Fruit fly (Drosophila melanogaster): ENCODE data around the gene yellow-e.
A peak's percentile ranks its signal among the peaks of the same experiment; 100 is the strongest.

Gene yellow-e

DNA sequence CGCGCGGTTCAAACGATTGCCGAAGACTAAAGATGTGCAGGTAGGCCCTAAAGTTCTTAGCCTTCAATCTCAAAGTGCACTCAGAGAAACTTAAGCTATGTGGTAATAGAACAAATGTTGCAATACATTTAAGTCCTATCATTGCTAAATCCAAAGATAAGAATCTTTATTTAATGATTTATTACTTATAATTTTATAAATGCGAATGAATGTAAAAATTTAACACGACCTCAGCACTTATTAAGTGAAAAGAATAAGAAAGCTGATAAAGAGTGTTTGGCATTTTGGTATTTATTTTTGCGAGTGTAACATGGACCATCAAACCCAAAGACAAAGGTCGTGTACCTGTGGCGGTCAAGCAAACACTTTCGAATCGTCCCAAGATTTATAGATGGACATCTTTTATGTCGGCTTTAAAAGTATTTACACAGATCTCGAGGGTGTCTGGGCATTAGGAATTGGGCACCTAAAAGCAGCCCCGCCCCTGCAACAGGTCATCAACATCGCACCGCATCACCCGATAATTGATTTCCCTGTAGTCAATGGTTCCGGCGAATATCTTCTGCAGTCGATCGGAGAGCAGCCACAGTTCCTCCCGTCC, 10.1 kb downstream of the yellow-e start, which contains the start of gene yellow-e3:
yellow-e3 (minus strand) TSS at position 30 of the 601 bp plus-strand sequence.
- TF ChIP-seq Met (GFP tag; optimal IDR thresholded peaks at IDR 0.05) (no peak), achi (GFP tag; optimal IDR thresholded peaks at IDR 0.05) (no peak), CG4318 (GFP tag; optimal IDR thresholded peaks at IDR 0.05) (no peak), Ets96B (tag; optimal IDR thresholded peaks at IDR 0.05) (no peak), lz (GFP tag; optimal IDR thresholded peaks at IDR 0.05) (no peak), Blimp-1 (GFP tag; optimal IDR thresholded peaks at IDR 0.05) (no peak)

dm6 chr3R:13403032-13403459, 12.0 kb downstream of the yellow-e start, which contains the start of gene Dpm3:
TSS of gene Dpm3 (minus strand) at chr3R:13403051.
- TF ChIP-seq eg (GFP tag; IDR thresholded peaks at IDR 0.05) = no peak
- no peak for TF ChIP-seq CG6792 (GFP tag; optimal IDR thresholded peaks at IDR 0.05)
- TF ChIP-seq lz (GFP tag; optimal IDR thresholded peaks at IDR 0.05) = peak; percentile 3
- TF ChIP-seq CG3032 (tag; optimal IDR thresholded peaks at IDR 0.05) = peak; percentile 24
- TF ChIP-seq Hr39 (GFP tag; optimal IDR thresholded peaks at IDR 0.05) = peak; percentile 13
- no peak for TF ChIP-seq CG31627 (GFP tag; optimal IDR thresholded peaks at IDR 0.05)
- no peak for TF ChIP-seq Ets96B (tag; optimal IDR thresholded peaks at IDR 0.05)
- TF ChIP-seq esn (GFP tag; optimal IDR thresholded peaks at IDR 0.05) = no peak
- TF ChIP-seq fkh (GFP tag; optimal IDR thresholded peaks at IDR 0.05) = peak; percentile 98

dm6 chr3R:13401722-13402296, 13.3 kb downstream of the yellow-e start, which contains the start of gene GILT1:
TSS of gene GILT1 (minus strand) at chr3R:13401862.
- TF ChIP-seq CG4318 (GFP tag; optimal IDR thresholded peaks at IDR 0.05) (no peak), Hr38 (GFP tag; optimal IDR thresholded peaks at IDR 0.05) (no peak), CG8119 (GFP tag; IDR thresholded peaks at IDR 0.05) (no peak), fkh (GFP tag; optimal IDR thresholded peaks at IDR 0.05) (peak; percentile 11), dsx (GFP tag; optimal IDR thresholded peaks at IDR 0.05; ENCODE audit: poor library complexity, severe bottlenecking) (no peak), CG3919 (GFP tag; optimal IDR thresholded peaks at IDR 0.05) (peak; percentile 24), Smox (GFP tag; optimal IDR thresholded peaks at IDR 0.05) (peak; percentile 30), CG9139 (GFP tag; optimal IDR thresholded peaks at IDR 0.05) (no peak), Blimp-1 (GFP tag; optimal IDR thresholded peaks at IDR 0.05) (no peak), Sox102F (GFP tag; optimal IDR thresholded peaks at IDR 0.05) (no peak), Hr39 (GFP tag; optimal IDR thresholded peaks at IDR 0.05) (no peak), esn (GFP tag; optimal IDR thresholded peaks at IDR 0.05) (peak; percentile 20), lz (GFP tag; optimal IDR thresholded peaks at IDR 0.05) (no peak), eg (GFP tag; IDR thresholded peaks at IDR 0.05) (peak; percentile 38; the same call in 2 of the 3 replicates), topi (GFP tag; optimal IDR thresholded peaks at IDR 0.05) (no peak), CG6163 (GFP tag; IDR thresholded peaks at IDR 0.05) (no peak), ss (GFP tag; optimal IDR thresholded peaks at IDR 0.05) (no peak), CG32006 (GFP tag; optimal IDR thresholded peaks at IDR 0.05) (no peak), svp (GFP tag) (no peak), Hr4 (GFP tag; optimal IDR thresholded peaks at IDR 0.05) (peak; percentile 27), cyc (GFP tag; optimal IDR thresholded peaks at IDR 0.05) (no peak), dac (GFP tag; optimal IDR thresholded peaks at IDR 0.05) (no peak), Sox14 (GFP tag; optimal IDR thresholded peaks at IDR 0.05) (no peak), Eip78C (GFP tag) (no peak), vri (GFP tag; optimal IDR thresholded peaks at IDR 0.05) (peak; percentile 36), CG10631 (GFP tag; optimal IDR thresholded peaks at IDR 0.05) (no peak), CG6854 (GFP tag; optimal IDR thresholded peaks at IDR 0.05) (peak; percentile 44), CG10669 (GFP tag; optimal IDR thresholded peaks at IDR 0.05) (no peak), achi (GFP tag; optimal IDR thresholded peaks at IDR 0.05) (no peak), Ets21C (GFP tag; optimal IDR thresholded peaks at IDR 0.05) (no peak), CG1621 (tag; optimal IDR thresholded peaks at IDR 0.05) (no peak), CG34406 (GFP tag; optimal IDR thresholded peaks at IDR 0.05) (no peak), Lpt (GFP tag; optimal IDR thresholded peaks at IDR 0.05) (no peak), CG15336 (GFP tag; IDR thresholded peaks at IDR 0.05) (0 out of 2 replicates have a peak, but pooled peaks have one; percentile 7), CG11762 (GFP tag; optimal IDR thresholded peaks at IDR 0.05; ENCODE audit: insufficient read depth) (no peak), CG6276 (GFP tag; optimal IDR thresholded peaks at IDR 0.05) (no peak), Sox15 (GFP tag; optimal IDR thresholded peaks at IDR 0.05) (no peak), fd85E (GFP tag; optimal IDR thresholded peaks at IDR 0.05) (no peak), Gug (GFP tag; IDR thresholded peaks at IDR 0.05) (no peak), CG31627 (GFP tag; optimal IDR thresholded peaks at IDR 0.05) (no peak), salr (GFP tag; optimal IDR thresholded peaks at IDR 0.05) (no peak)

All from whole organism, prepupa.